Worm (Caenorhabditis elegans) whole organism, L3 larva: Measurements from ENCODE around the gene nape-1.

ENCODE experiments used
- R02D3.7 ChIP-seq: fragments of 150-350 bp; optimal IDR thresholded peaks from 2 replicates; lab custom pipeline; 2014; ENCODE audit warnings: missing biosample characterization, missing genetic modification characterization
- ZK546.5 ChIP-seq: sonication (generic microtip); optimal IDR thresholded peaks from 2 replicates; lab custom pipeline; 2017; ENCODE audit warnings: missing biosample characterization, missing genetic modification characterization
- aly-2 ChIP-seq: fragments of 150-350 bp; optimal IDR thresholded peaks from 2 replicates; lab custom pipeline; 2014; ENCODE audit warnings: missing biosample characterization, missing genetic modification characterization
- ceh-16 ChIP-seq: sonication (generic microtip); optimal IDR thresholded peaks from 2 replicates; lab custom pipeline; 2017; ENCODE audit warnings: missing biosample characterization, missing genetic modification characterization
- ceh-28 ChIP-seq: fragments of 150-350 bp; optimal IDR thresholded peaks from 2 replicates; lab custom pipeline; 2014; ENCODE audit warnings: missing biosample characterization, missing genetic modification reagents, missing genetic modification characterization
- ceh-82 ChIP-seq: fragments of 150-350 bp; optimal IDR thresholded peaks from 2 replicates; lab custom pipeline; 2014; ENCODE audit warnings: missing biosample characterization, missing genetic modification characterization
- ceh-9 ChIP-seq: sonication (generic microtip); optimal IDR thresholded peaks from 2 replicates; lab custom pipeline; 2018; ENCODE audit warnings: missing biosample characterization, missing genetic modification characterization
- daf-12 ChIP-seq: fragments of 150-350 bp; optimal IDR thresholded peaks from 2 replicates; lab custom pipeline; 2014; ENCODE audit warnings: missing biosample characterization, missing genetic modification reagents, missing genetic modification characterization
- egl-27 ChIP-seq: sonication (generic microtip); optimal IDR thresholded peaks from 4 replicates; lab custom pipeline; 2017; ENCODE audit warnings: missing biosample characterization, missing genetic modification reagents, missing genetic modification characterization
- egl-5 ChIP-seq: fragments of 150-350 bp; optimal IDR thresholded peaks from 2 replicates; lab custom pipeline; 2017; ENCODE audit warnings: missing biosample characterization, missing genetic modification reagents, missing genetic modification characterization, inconsistent platforms
- elt-1 ChIP-seq: fragments of 150-350 bp; optimal IDR thresholded peaks from 2 replicates; lab custom pipeline; 2014; ENCODE audit warnings: missing biosample characterization, missing genetic modification characterization
- elt-2 ChIP-seq: sonication (generic microtip); optimal IDR thresholded peaks from 2 replicates; lab custom pipeline; 2016; ENCODE audit warnings: missing genetic modification reagents, mild to moderate bottlenecking, missing genetic modification characterization, missing compliant biosample characterization
- elt-3 ChIP-seq, 3 experiments: fragments of 150-350 bp in 1 of 3; sonication (generic microtip) in 2 of 3; optimal IDR thresholded peaks; 2 replicates in 2 of 3; 4 replicates in 1 of 3; lab custom pipeline; 2014 to 2017; ENCODE audit warnings: missing biosample characterization in 3 of 3, missing genetic modification characterization in 3 of 3
- eor-1 ChIP-seq, 2 experiments: fragments of 150-350 bp; optimal IDR thresholded peaks; 2 replicates each; lab custom pipeline; 2014 to 2018; ENCODE audit warnings: missing biosample characterization in 2 of 2, missing genetic modification characterization in 2 of 2
- fkh-2 ChIP-seq: fragments of 150-350 bp; optimal IDR thresholded peaks from 2 replicates; lab custom pipeline; 2014; ENCODE audit warnings: missing biosample characterization, missing genetic modification reagents, missing genetic modification characterization
- fos-1 ChIP-seq: fragments of 150-350 bp; optimal IDR thresholded peaks from 2 replicates; lab custom pipeline; 2014; ENCODE audit warnings: missing biosample characterization, missing genetic modification characterization
- hmg-11 ChIP-seq: sonication (generic microtip); optimal IDR thresholded peaks from 2 replicates; lab custom pipeline; 2016; ENCODE audit warnings: missing genetic modification characterization, missing compliant biosample characterization
- jun-1 ChIP-seq: fragments of 150-350 bp; optimal IDR thresholded peaks from 2 replicates; lab custom pipeline; 2014; ENCODE audit warnings: missing biosample characterization, missing genetic modification reagents, missing genetic modification characterization
- lin-15B ChIP-seq: fragments of 150-350 bp; optimal IDR thresholded peaks from 2 replicates; lab custom pipeline; 2014; ENCODE audit warnings: missing biosample characterization, missing genetic modification characterization
- lin-39 ChIP-seq: fragments of 150-350 bp; optimal IDR thresholded peaks from 2 replicates; lab custom pipeline; 2018; ENCODE audit warnings: missing biosample characterization, missing genetic modification reagents, missing genetic modification characterization
- lsy-12 ChIP-seq: sonication (generic microtip); optimal IDR thresholded peaks from 2 replicates; lab custom pipeline; 2016; ENCODE audit warnings: mild to moderate bottlenecking, missing genetic modification characterization, missing compliant biosample characterization
- mml-1 ChIP-seq: fragments of 150-350 bp; sonication (generic microtip); optimal IDR thresholded peaks from 3 replicates; lab custom pipeline; 2014; ENCODE audit warnings: missing biosample characterization, missing genetic modification characterization
- nfya-1 ChIP-seq: sonication (generic microtip); optimal IDR thresholded peaks from 2 replicates; lab custom pipeline; 2017; ENCODE audit warnings: missing genetic modification characterization, mild to moderate bottlenecking, missing compliant biosample characterization, antibody characterized with exemption, moderate library complexity; ENCODE audit not compliant: insufficient read depth
- nhr-11 ChIP-seq: fragments of 150-350 bp; optimal IDR thresholded peaks from 2 replicates; lab custom pipeline; 2014; ENCODE audit warnings: missing biosample characterization, missing genetic modification characterization
- nhr-12 ChIP-seq: fragments of 150-350 bp; optimal IDR thresholded peaks from 2 replicates; lab custom pipeline; 2014; ENCODE audit warnings: missing biosample characterization, missing genetic modification characterization
- nhr-23 ChIP-seq: fragments of 150-350 bp; optimal IDR thresholded peaks from 2 replicates; lab custom pipeline; 2014; ENCODE audit warnings: missing biosample characterization, missing genetic modification reagents, missing genetic modification characterization
- nhr-237 ChIP-seq: fragments of 150-350 bp; optimal IDR thresholded peaks from 2 replicates; lab custom pipeline; 2014; ENCODE audit warnings: missing biosample characterization, missing genetic modification characterization
- nhr-25 ChIP-seq: sonication (generic microtip); optimal IDR thresholded peaks from 2 replicates; lab custom pipeline; 2017; ENCODE audit warnings: missing biosample characterization, missing genetic modification characterization
- nhr-43 ChIP-seq: sonication (generic microtip); optimal IDR thresholded peaks from 2 replicates; lab custom pipeline; 2016; ENCODE audit warnings: mild to moderate bottlenecking, missing genetic modification characterization, missing compliant biosample characterization; ENCODE audit not compliant: poor library complexity, severe bottlenecking
- nhr-67 ChIP-seq: fragments of 150-350 bp; optimal IDR thresholded peaks from 2 replicates; lab custom pipeline; 2014; ENCODE audit warnings: missing biosample characterization, missing genetic modification characterization
- nhr-76 ChIP-seq: fragments of 150-350 bp; sonication (generic microtip); optimal IDR thresholded peaks from 5 replicates; lab custom pipeline; 2014; ENCODE audit warnings: missing biosample characterization, missing genetic modification characterization
- nhr-77 ChIP-seq: fragments of 150-350 bp; optimal IDR thresholded peaks from 2 replicates; lab custom pipeline; 2014; ENCODE audit warnings: missing biosample characterization, missing genetic modification characterization
- pha-4 ChIP-seq: fragments of 150-350 bp; optimal IDR thresholded peaks from 2 replicates; lab custom pipeline; 2014; ENCODE audit warnings: missing biosample characterization, missing genetic modification reagents, missing genetic modification characterization
- pqm-1 ChIP-seq: fragments of 150-350 bp; optimal IDR thresholded peaks from 2 replicates; lab custom pipeline; 2017; ENCODE audit warnings: missing biosample characterization, missing genetic modification characterization, inconsistent platforms
- snpc-4 ChIP-seq: fragments of 150-350 bp; optimal IDR thresholded peaks from 2 replicates; lab custom pipeline; 2014; ENCODE audit warnings: missing biosample characterization, missing genetic modification characterization
- tbx-2 ChIP-seq: sonication (generic microtip); optimal IDR thresholded peaks from 2 replicates; lab custom pipeline; 2016; ENCODE audit warnings: mild to moderate bottlenecking, missing genetic modification characterization, missing compliant biosample characterization
- unc-39 ChIP-seq: sonication (generic microtip); optimal IDR thresholded peaks from 4 replicates; lab custom pipeline; 2017; ENCODE audit warnings: missing biosample characterization, missing genetic modification characterization
- unc-62 ChIP-seq: fragments of 150-350 bp; sonication (generic microtip); optimal IDR thresholded peaks from 4 replicates; lab custom pipeline; 2014; ENCODE audit warnings: missing biosample characterization, missing genetic modification reagents, missing genetic modification characterization
- zag-1 ChIP-seq: fragments of 150-350 bp; optimal IDR thresholded peaks from 2 replicates; lab custom pipeline; 2014; ENCODE audit warnings: missing biosample characterization, missing genetic modification characterization
- ztf-11 ChIP-seq: fragments of 150-350 bp; optimal IDR thresholded peaks from 2 replicates; lab custom pipeline; 2014; ENCODE audit warnings: missing biosample characterization, missing genetic modification characterization
- ztf-4 ChIP-seq: fragments of 150-350 bp; optimal IDR thresholded peaks from 2 replicates; lab custom pipeline; 2014; ENCODE audit warnings: missing biosample characterization, missing genetic modification characterization

Gene nape-1

DNA sequence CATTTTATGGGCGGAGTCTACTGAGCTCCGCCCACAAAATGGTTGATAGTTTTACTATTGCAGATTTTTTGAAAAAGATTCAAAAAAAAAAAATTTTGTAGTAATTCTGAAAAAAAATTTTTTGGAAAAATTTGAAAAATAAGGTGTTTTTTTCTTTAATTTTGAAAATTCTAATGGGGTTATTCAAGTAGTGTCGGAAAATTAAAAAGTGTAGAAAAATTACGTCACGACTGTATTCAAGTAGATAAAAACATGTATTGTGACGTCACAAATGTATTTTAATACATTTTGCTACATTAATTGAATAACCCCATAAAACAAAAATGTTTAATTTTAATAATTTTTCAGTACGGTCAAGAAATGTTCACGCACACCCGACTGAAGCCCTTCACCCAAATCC, 7.4 kb downstream of the nape-1 start:
- TF ChIP-seq nfya-1 (tag; lab: Kevin White, UChicago): no peak
- TF ChIP-seq pha-4 (tag; lab: Kevin White, UChicago): no peak
- TF ChIP-seq pqm-1 (tag; lab: Kevin White, UChicago): no peak

DNA sequence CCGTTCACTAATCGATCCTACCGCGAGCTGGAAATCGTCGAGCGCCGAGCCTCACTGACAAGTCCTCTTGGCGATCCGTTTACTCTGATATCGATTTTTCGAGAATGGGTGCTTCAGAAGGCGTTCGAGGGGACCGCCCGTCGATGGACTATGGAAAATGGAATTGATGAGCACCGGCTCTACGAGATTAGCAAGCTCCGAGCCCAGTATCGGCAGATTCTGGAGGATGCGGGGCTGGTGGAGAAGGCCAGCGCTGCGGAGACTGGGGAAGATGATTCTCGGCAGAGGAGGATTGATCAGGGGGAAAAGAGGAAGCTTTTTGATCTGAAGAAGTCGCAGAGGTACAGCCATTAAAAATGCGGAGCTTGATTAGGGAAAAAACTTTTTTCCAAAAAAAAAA, 9.2 kb downstream of the nape-1 start:
- no peak for TF ChIP-seq nhr-25
- TF ChIP-seq ZK546.5: no peak
- TF ChIP-seq ztf-4 (tag; lab: Kevin White, UChicago): no peak
- TF ChIP-seq pqm-1 (tag; lab: Kevin White, UChicago): no peak
- TF ChIP-seq nhr-67 (tag; lab: Kevin White, UChicago): no peak
- no peak for TF ChIP-seq nhr-23 (tag; lab: Kevin White, UChicago)
- no peak for TF ChIP-seq tbx-2 (tag; lab: Kevin White, UChicago)
- no peak for TF ChIP-seq lsy-12 (tag; lab: Kevin White, UChicago)
- TF ChIP-seq hmg-11 (tag; lab: Kevin White, UChicago): no peak
- TF ChIP-seq nhr-77 (tag; lab: Kevin White, UChicago): no peak
- no peak for TF ChIP-seq ceh-82 (tag; lab: Kevin White, UChicago)
- no peak for TF ChIP-seq unc-62 (GFP tag; lab: Kevin White, UChicago)
- TF ChIP-seq egl-27: no peak
- TF ChIP-seq ztf-11 (tag; lab: Kevin White, UChicago): no peak
- no peak for TF ChIP-seq aly-2
- TF ChIP-seq elt-2 (tag; lab: Kevin White, UChicago): no peak
- no peak for TF ChIP-seq lin-39 (tag; lab: Kevin White, UChicago)
- TF ChIP-seq jun-1 (tag; lab: Kevin White, UChicago): no peak

DNA sequence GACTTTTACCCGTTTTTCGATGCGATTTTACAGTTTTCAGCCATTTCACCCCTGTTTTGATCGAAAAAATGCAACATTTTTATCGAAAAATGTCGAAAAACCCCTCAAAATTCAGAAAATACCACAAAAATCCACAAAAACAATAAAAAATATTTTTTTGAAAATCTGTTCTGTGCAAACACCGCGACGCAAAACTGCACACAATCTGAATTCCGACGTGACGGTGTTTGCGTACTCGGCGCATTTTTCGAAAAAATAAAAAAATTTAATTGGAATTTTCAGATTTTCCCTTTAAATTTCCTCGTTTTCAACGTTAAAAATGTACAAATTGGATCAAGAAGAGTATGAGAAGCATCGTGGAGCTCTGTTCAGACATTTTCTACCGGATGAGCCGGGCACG, 14.8 kb downstream of the nape-1 start, which contains the start of gene smgl-2:
Gene smgl-2 (plus strand): TSS at position 320 of the 400 bp plus-strand sequence.
- TF ChIP-seq ceh-16 (tag; lab: Kevin White, UChicago): no peak
- TF ChIP-seq elt-3 (tag; optimal IDR thresholded peaks at IDR 0.05; lab: Kevin White, UChicago): no peak
- TF ChIP-seq unc-62 (GFP tag; lab: Kevin White, UChicago): no peak
- no peak for TF ChIP-seq nhr-76 (tag; lab: Kevin White, UChicago)
- no peak for TF ChIP-seq mml-1 (tag; lab: Kevin White, UChicago)
- no peak for TF ChIP-seq fkh-2
- no peak for TF ChIP-seq tbx-2 (tag; lab: Kevin White, UChicago)
- peak; percentile 79 for TF ChIP-seq pha-4 (tag; lab: Kevin White, UChicago)
- TF ChIP-seq nhr-43 (tag; lab: Kevin White, UChicago): no peak
- TF ChIP-seq egl-27: no peak
- TF ChIP-seq nhr-77 (tag; lab: Kevin White, UChicago): no peak
- no peak for TF ChIP-seq ZK546.5
- TF ChIP-seq nhr-23 (tag; lab: Kevin White, UChicago): peak; percentile 65
- TF ChIP-seq snpc-4: peak; percentile 57
- no peak for TF ChIP-seq nhr-11 (tag; lab: Kevin White, UChicago)
- TF ChIP-seq zag-1 (tag; lab: Kevin White, UChicago): no peak
- peak; percentile 50 for TF ChIP-seq pqm-1 (tag; lab: Kevin White, UChicago)
- TF ChIP-seq ceh-28 (tag; lab: Kevin White, UChicago): peak; percentile 40
- no peak for TF ChIP-seq aly-2
- no peak for TF ChIP-seq ceh-9 (tag; lab: Kevin White, UChicago)
- no peak for TF ChIP-seq fos-1 (tag; lab: Kevin White, UChicago)
- TF ChIP-seq nhr-237 (tag; lab: Kevin White, UChicago): no peak
- no peak for TF ChIP-seq unc-39
- TF ChIP-seq nfya-1 (tag; lab: Kevin White, UChicago): peak; percentile 76
- peak in 1 of 2 experiments; percentile 40 for TF ChIP-seq eor-1 (tag; optimal IDR thresholded peaks at IDR 0.05; lab: Kevin White, UChicago)
- TF ChIP-seq egl-5 (tag; lab: Kevin White, UChicago): peak; percentile 80
- TF ChIP-seq R02D3.7 (tag; lab: Kevin White, UChicago): peak; percentile 44
- peak; percentile 81 for TF ChIP-seq lin-15B (tag; lab: Kevin White, UChicago)
- no peak for TF ChIP-seq daf-12 (tag; lab: Kevin White, UChicago)
- peak; percentile 41 for TF ChIP-seq elt-2 (tag; lab: Kevin White, UChicago)
- TF ChIP-seq hmg-11 (tag; lab: Kevin White, UChicago): peak; percentile 52
- no peak for TF ChIP-seq elt-1 (tag; lab: Kevin White, UChicago)
- peak; percentile 42 for TF ChIP-seq nhr-25
- no peak for TF ChIP-seq nhr-12 (tag; lab: Kevin White, UChicago)
- TF ChIP-seq ceh-82 (tag; lab: Kevin White, UChicago): peak; percentile 27
- no peak for TF ChIP-seq nhr-67 (tag; lab: Kevin White, UChicago)
- TF ChIP-seq, all 47 proteins: peak for 14
